Worm (Caenorhabditis elegans) whole organism, early embryonic: Measurements from ENCODE around the gene fip-3.

ENCODE experiments used
- B0310.2 ChIP-seq: sonication (generic microtip); optimal IDR thresholded peaks from 2 replicates; lab custom pipeline; 2016; ENCODE audit warnings: mild to moderate bottlenecking, missing genetic modification characterization, missing compliant biosample characterization
- aly-1 ChIP-seq: sonication (generic microtip); optimal IDR thresholded peaks from 2 replicates; lab custom pipeline; 2016; ENCODE audit warnings: missing genetic modification characterization, missing compliant biosample characterization
- ama-1 ChIP-seq: fragments of 150-350 bp; optimal IDR thresholded peaks from 2 replicates; lab custom pipeline; 2014
- ceh-13 ChIP-seq: fragments of 200-800 bp; sonication (Bioruptor generic); optimal IDR thresholded peaks from 2 replicates; lab custom pipeline; 2018; ENCODE audit warnings: mild to moderate bottlenecking, missing genetic modification characterization, missing compliant biosample characterization
- ceh-36 ChIP-seq: sonication (generic microtip); optimal IDR thresholded peaks from 2 replicates; lab custom pipeline; 2016; ENCODE audit warnings: missing genetic modification characterization, inconsistent platforms, missing compliant biosample characterization
- hmbx-1 ChIP-seq: sonication (generic microtip); optimal IDR thresholded peaks from 2 replicates; lab custom pipeline; 2016; ENCODE audit warnings: mild to moderate bottlenecking, missing genetic modification characterization, missing compliant biosample characterization
- hnd-1 ChIP-seq: sonication (generic microtip); optimal IDR thresholded peaks from 2 replicates; lab custom pipeline; 2016; ENCODE audit warnings: missing genetic modification characterization, missing compliant biosample characterization
- scrt-1 ChIP-seq: fragments of 200-800 bp; sonication (Bioruptor generic); IDR thresholded peaks from 2 replicates; pipeline ENCODE4 v1.3.6; 2022; ENCODE audit warnings: missing genetic modification characterization, missing compliant biosample characterization
- sea-1 ChIP-seq: fragments of 200-800 bp; sonication (Bioruptor generic); conservative IDR thresholded peaks from 2 replicates; pipeline ENCODE4 v1.3.6; 2022; ENCODE audit warnings: missing genetic modification characterization, missing compliant biosample characterization
- tbx-37 ChIP-seq: fragments of 200-800 bp; sonication (Bioruptor generic); conservative IDR thresholded peaks from 2 replicates; pipeline ENCODE4 v1.3.6; 2022; ENCODE audit warnings: missing genetic modification reagents, missing genetic modification characterization, missing compliant biosample characterization

DNA sequence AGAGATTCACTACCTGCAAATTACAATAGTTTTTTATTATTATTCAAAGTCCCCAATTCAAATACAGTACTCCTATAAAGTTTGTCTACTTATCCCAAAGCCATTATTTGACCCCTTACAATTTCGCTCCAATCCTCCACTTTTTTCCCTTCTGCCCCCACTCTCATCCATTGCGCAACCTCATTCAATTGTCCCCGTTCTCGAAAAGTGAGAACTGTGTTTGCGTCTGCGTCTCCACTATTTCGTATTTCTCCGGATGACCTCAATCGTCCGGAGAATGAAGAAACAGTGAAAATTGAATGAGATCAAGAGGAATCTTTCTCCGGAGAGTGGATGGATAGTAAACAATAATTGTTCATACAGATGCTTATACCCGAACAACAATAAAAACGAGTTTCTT is 7.4 kb upstream of the fip-3 start:
- TF ChIP-seq hmbx-1 (no peak), ama-1 (lab: Kevin White, UChicago) (no peak), aly-1 (tag; lab: Kevin White, UChicago) (no peak), ceh-13 (GFP tag; lab: Kevin White, UChicago) (no peak), hnd-1 (no peak), scrt-1 (GFP tag; lab: Robert Waterston, UW) (no peak), B0310.2 (tag; lab: Kevin White, UChicago) (no peak), tbx-37 (no peak), ceh-36 (tag; lab: Kevin White, UChicago) (no peak), sea-1 (GFP tag; lab: Robert Waterston, UW) (no peak)
